Fruit fly (Drosophila melanogaster) whole organism, embryonic: ENCODE results near the gene CG5910.

ENCODE experiments used
- Ada2b ChIP-seq: fragments of 200-800 bp; sonication (Bioruptor generic); IDR thresholded peaks from 2 replicates; pipeline ENCODE4 v1.3.6; 2022; ENCODE audit warnings: missing biosample characterization, missing genetic modification characterization
- Awh ChIP-seq: fragments of 200-800 bp; sonication (Bioruptor generic); IDR thresholded peaks from 2 replicates; pipeline ENCODE4, ENCODE4 v1.3.6; 2022; ENCODE audit warnings: missing biosample characterization, missing genetic modification characterization
- CG11560 ChIP-seq: fragments of 200-800 bp; sonication (Bioruptor generic); IDR thresholded peaks from 3 replicates; pipeline ENCODE4 v1.3.6; 2022; ENCODE audit warnings: missing biosample characterization, missing genetic modification characterization
- CG12219 ChIP-seq: fragments of 200-800 bp; sonication (Bioruptor generic); optimal IDR thresholded peaks from 3 replicates; lab custom pipeline; 2018; ENCODE audit warnings: missing biosample characterization, mild to moderate bottlenecking, missing genetic modification characterization
- CG12299 ChIP-seq: fragments of 200-800 bp; sonication (Bioruptor generic); optimal IDR thresholded peaks from 2 replicates; lab custom pipeline; 2018; ENCODE audit warnings: missing biosample characterization, mild to moderate bottlenecking, missing genetic modification characterization
- CG13894 ChIP-seq: fragments of 200-800 bp; sonication (Bioruptor generic); optimal IDR thresholded peaks from 3 replicates; lab custom pipeline; 2018; ENCODE audit warnings: missing biosample characterization, mild to moderate bottlenecking, missing genetic modification characterization, moderate library complexity
- CG1529 ChIP-seq: fragments of 200-800 bp; sonication (Bioruptor generic); optimal IDR thresholded peaks from 3 replicates; lab custom pipeline; 2018; ENCODE audit warnings: missing biosample characterization, missing genetic modification characterization
- CG15514 ChIP-seq: fragments of 200-800 bp; sonication (Bioruptor generic); optimal IDR thresholded peaks from 3 replicates; lab custom pipeline; 2017; ENCODE audit warnings: missing biosample characterization, missing genetic modification characterization, mild to moderate bottlenecking, moderate library complexity, missing genetic modification reagents
- CG18764 ChIP-seq: fragments of 200-800 bp; sonication (Bioruptor generic); optimal IDR thresholded peaks from 3 replicates; lab custom pipeline; 2016; ENCODE audit warnings: missing biosample characterization, missing genetic modification characterization
- CG3065 ChIP-seq: fragments of 200-800 bp; sonication (Bioruptor generic); optimal IDR thresholded peaks from 2 replicates; lab custom pipeline; 2016; ENCODE audit warnings: missing biosample characterization, missing genetic modification characterization
- CG31224 ChIP-seq: fragments of 200-800 bp; sonication (Bioruptor generic); IDR thresholded peaks from 2 replicates; pipeline ENCODE4 v1.3.6; 2022; ENCODE audit warnings: missing biosample characterization, missing genetic modification characterization
- CG32772 ChIP-seq: fragments of 200-800 bp; sonication (Bioruptor generic); IDR thresholded peaks from 2 replicates; pipeline ENCODE4 v1.3.6; 2022; ENCODE audit warnings: missing biosample characterization, missing genetic modification characterization
- CG3726 ChIP-seq: fragments of 200-800 bp; sonication (Bioruptor generic); IDR thresholded peaks from 3 replicates; pipeline ENCODE4, ENCODE4 v1.3.6; 2022; ENCODE audit warnings: missing biosample characterization, missing genetic modification characterization
- CG3995 ChIP-seq: fragments of 200-800 bp; sonication (Bioruptor generic); optimal IDR thresholded peaks from 3 replicates; lab custom pipeline; 2016; ENCODE audit warnings: missing biosample characterization, missing genetic modification characterization
- CG7786 ChIP-seq: fragments of 200-800 bp; sonication (Bioruptor generic); optimal IDR thresholded peaks from 2 replicates; lab custom pipeline; 2016; ENCODE audit warnings: missing biosample characterization, missing genetic modification characterization
- CG7839 ChIP-seq: fragments of 200-800 bp; sonication (Bioruptor generic); optimal IDR thresholded peaks from 3 replicates; lab custom pipeline; 2018; ENCODE audit warnings: missing biosample characterization, mild to moderate bottlenecking, missing genetic modification characterization, moderate library complexity
- CG8478 ChIP-seq: fragments of >200 bp; optimal IDR thresholded peaks from 2 replicates; lab custom pipeline; 2018
- CG8765 ChIP-seq: fragments of 200-800 bp; sonication (Bioruptor generic); IDR thresholded peaks from 2 replicates; pipeline ENCODE4 v1.3.6; 2022; ENCODE audit warnings: missing biosample characterization, missing genetic modification characterization
- CG9609 ChIP-seq: fragments of 200-800 bp; sonication (Bioruptor generic); optimal IDR thresholded peaks from 3 replicates; lab custom pipeline; 2016; ENCODE audit warnings: missing biosample characterization, missing genetic modification characterization
- Camta ChIP-seq: fragments of 200-800 bp; sonication (Bioruptor generic); optimal IDR thresholded peaks from 2 replicates; lab custom pipeline; 2016; ENCODE audit warnings: missing biosample characterization, missing genetic modification characterization
- Dref ChIP-seq: fragments of 200-800 bp; sonication (Bioruptor generic); IDR thresholded peaks from 2 replicates; pipeline ENCODE4 v1.3.6; 2022; ENCODE audit warnings: missing biosample characterization, missing genetic modification characterization
- Fer3 ChIP-seq: fragments of 200-800 bp; sonication (Bioruptor generic); optimal IDR thresholded peaks from 2 replicates; lab custom pipeline; 2018; ENCODE audit warnings: missing biosample characterization, mild to moderate bottlenecking, missing genetic modification characterization, moderate library complexity
- H15 ChIP-seq: fragments of 200-800 bp; sonication (Bioruptor generic); IDR thresholded peaks from 3 replicates; pipeline ENCODE4 v1.3.6; 2022; ENCODE audit warnings: missing biosample characterization, missing genetic modification characterization
- Hr51 ChIP-seq, 2 experiments: fragments of 200-800 bp; sonication (Bioruptor generic); optimal IDR thresholded peaks; 2 replicates in 1 of 2; 3 replicates in 1 of 2; lab custom pipeline; 2016 to 2018; ENCODE audit warnings: missing biosample characterization in 2 of 2, missing genetic modification characterization in 2 of 2, mild to moderate bottlenecking in 1 of 2, moderate library complexity in 1 of 2
- Kr ChIP-seq: fragments of 200-800 bp; sonication (Bioruptor generic); optimal IDR thresholded peaks from 2 replicates; lab custom pipeline; 2017; ENCODE audit warnings: missing biosample characterization, mild to moderate bottlenecking, missing genetic modification characterization
- Lim3 ChIP-seq: fragments of 200-800 bp; sonication (Bioruptor generic); IDR thresholded peaks from 2 replicates; pipeline ENCODE4 v1.3.6; 2022; ENCODE audit warnings: missing biosample characterization, missing genetic modification characterization
- Lpt ChIP-seq: fragments of >200 bp; optimal IDR thresholded peaks from 2 replicates; lab custom pipeline; 2018; ENCODE audit warnings: missing biosample characterization, missing genetic modification characterization
- Meics ChIP-seq: fragments of 200-800 bp; sonication (Bioruptor generic); optimal IDR thresholded peaks from 2 replicates; lab custom pipeline; 2017; ENCODE audit warnings: missing biosample characterization, mild to moderate bottlenecking, missing genetic modification characterization
- Mrtf ChIP-seq: fragments of 200-800 bp; sonication (Bioruptor generic); IDR thresholded peaks from 3 replicates; pipeline ENCODE4 v1.3.6; 2022; ENCODE audit warnings: missing biosample characterization, missing genetic modification characterization
- bab2 ChIP-seq: fragments of 200-800 bp; sonication (Bioruptor generic); optimal IDR thresholded peaks from 2 replicates; lab custom pipeline; 2016; ENCODE audit warnings: missing biosample characterization, missing genetic modification characterization
- bbx ChIP-seq: fragments of 200-800 bp; sonication (Bioruptor generic); IDR thresholded peaks from 2 replicates; pipeline ENCODE4 v1.3.6; 2022; ENCODE audit warnings: missing biosample characterization, missing genetic modification characterization; ENCODE audit not compliant: partially characterized antibody
- bcd ChIP-seq: fragments of 200-800 bp; sonication (Bioruptor generic); optimal IDR thresholded peaks from 2 replicates; lab custom pipeline; 2017; ENCODE audit warnings: missing biosample characterization, mild to moderate bottlenecking, missing genetic modification characterization
- bigmax ChIP-seq: fragments of 200-800 bp; sonication (Bioruptor generic); optimal IDR thresholded peaks from 2 replicates; lab custom pipeline; 2018; ENCODE audit warnings: missing biosample characterization, mild to moderate bottlenecking, missing genetic modification characterization
- cg ChIP-seq: fragments of 200-800 bp; sonication (Bioruptor generic); optimal IDR thresholded peaks from 3 replicates; lab custom pipeline; 2019; ENCODE audit warnings: missing biosample characterization, mild to moderate bottlenecking, missing genetic modification characterization, moderate library complexity
- chif ChIP-seq, 2 experiments: fragments of 200-800 bp; sonication (Bioruptor generic); optimal IDR thresholded peaks; 3 replicates each; lab custom pipeline; 2016; ENCODE audit warnings: missing biosample characterization in 2 of 2, missing genetic modification characterization in 2 of 2
- danr ChIP-seq: fragments of 200-800 bp; sonication (Bioruptor generic); IDR thresholded peaks from 2 replicates; pipeline ENCODE4 v1.3.6; 2022; ENCODE audit warnings: missing biosample characterization, missing genetic modification characterization
- dmrt99B ChIP-seq: fragments of 200-800 bp; sonication (Bioruptor generic); optimal IDR thresholded peaks from 2 replicates; lab custom pipeline; 2018; ENCODE audit warnings: missing biosample characterization, mild to moderate bottlenecking, missing genetic modification characterization, moderate library complexity
- fu2 ChIP-seq: fragments of 200-800 bp; sonication (Bioruptor generic); optimal IDR thresholded peaks from 2 replicates; lab custom pipeline; 2016; ENCODE audit warnings: missing biosample characterization, missing genetic modification characterization
- gcm2 ChIP-seq: fragments of 200-800 bp; sonication (Bioruptor generic); optimal IDR thresholded peaks from 2 replicates; lab custom pipeline; 2016; ENCODE audit warnings: missing biosample characterization, missing genetic modification characterization
- gem ChIP-seq: fragments of 200-800 bp; sonication (Bioruptor generic); optimal IDR thresholded peaks from 2 replicates; lab custom pipeline; 2019; ENCODE audit warnings: missing biosample characterization, mild to moderate bottlenecking, missing genetic modification characterization, moderate library complexity
- lilli ChIP-seq: fragments of 200-800 bp; sonication (Bioruptor generic); optimal IDR thresholded peaks from 3 replicates; lab custom pipeline; 2016; ENCODE audit warnings: missing biosample characterization, missing genetic modification characterization
- maf-S ChIP-seq: fragments of 200-800 bp; sonication (Bioruptor generic); optimal IDR thresholded peaks from 2 replicates; lab custom pipeline; 2016; ENCODE audit warnings: missing biosample characterization, missing genetic modification characterization
- prd ChIP-seq, 3 experiments: fragments of >200 bp in 2 of 3; fragments of 200-800 bp in 1 of 3; sonication (Bioruptor generic) in 1 of 3; optimal IDR thresholded peaks in 2 of 3; IDR thresholded peaks in 1 of 3; 2 replicates in 2 of 3; 3 replicates in 1 of 3; pipeline versions ENCODE4 v1.3.6 to Lab custom; 2017 to 2022; ENCODE audit warnings: missing biosample characterization in 1 of 3, missing genetic modification characterization in 1 of 3
- ro ChIP-seq: fragments of 200-800 bp; sonication (Bioruptor generic); IDR thresholded peaks from 2 replicates; pipeline ENCODE4 v1.3.6; 2022; ENCODE audit warnings: missing biosample characterization, missing genetic modification characterization
- row ChIP-seq: fragments of 200-800 bp; sonication (Bioruptor generic); IDR thresholded peaks from 3 replicates; pipeline ENCODE4 v1.3.6; 2022; ENCODE audit warnings: missing biosample characterization, missing genetic modification characterization
- sd ChIP-seq: fragments of 200-800 bp; sonication (Bioruptor generic); optimal IDR thresholded peaks from 3 replicates; lab custom pipeline; 2018; ENCODE audit warnings: missing biosample characterization, mild to moderate bottlenecking, missing genetic modification characterization, moderate library complexity
- stc ChIP-seq: fragments of 200-800 bp; sonication (Bioruptor generic); IDR thresholded peaks from 2 replicates; pipeline ENCODE4 v1.3.6; 2022; ENCODE audit warnings: missing biosample characterization, missing genetic modification characterization
- tin ChIP-seq: fragments of 200-800 bp; sonication (Bioruptor generic); optimal IDR thresholded peaks from 3 replicates; lab custom pipeline; 2016; ENCODE audit warnings: missing biosample characterization, missing genetic modification characterization
- usp ChIP-seq: fragments of >200 bp; optimal IDR thresholded peaks from 2 replicates; lab custom pipeline; 2017; ENCODE audit warnings: missing biosample characterization, missing genetic modification characterization

The CG5910 gene

dm6 chr3L:20444815-20445519 is 2.7 kb downstream of the CG5910 start (continued):
- TF ChIP-seq CG12299 (tag; lab: Kevin White, UChicago) (peak; percentile 40), Hr51 (GFP tag; optimal IDR thresholded peaks at IDR 0.05; lab: Kevin White, UChicago) (peak in 1 of 2 experiments; percentile 90), tin (GFP tag; lab: Kevin White, UChicago) (peak; percentile 76), cg (GFP tag; lab: Kevin White, UChicago) (no peak), CG8765 (GFP tag; lab: Robert Waterston, UW) (peak; percentile 77; the same call in 1 of the 2 replicates), Fer3 (tag; lab: Kevin White, UChicago) (peak; percentile 86), Camta (peak; percentile 40), ro (GFP tag; lab: Robert Waterston, UW) (0 out of 2 replicates have a peak, but pooled peaks have one; percentile 46), bigmax (GFP tag; lab: Kevin White, UChicago) (no peak), CG12219 (GFP tag; lab: Kevin White, UChicago) (peak; percentile 83), Meics (GFP tag; lab: Kevin White, UChicago) (peak; percentile 86), danr (GFP tag; lab: Robert Waterston, UW) (peak; percentile 66; the same call in 1 of the 2 replicates), CG1529 (peak; percentile 68), stc (GFP tag; lab: Robert Waterston, UW) (peak; percentile 91), Dref (GFP tag; lab: Robert Waterston, UW) (0 out of 2 replicates have a peak, but pooled peaks have one; percentile 36), chif (GFP tag; optimal IDR thresholded peaks at IDR 0.05; lab: Kevin White, UChicago) (peak; percentile 36 to 43), CG32772 (peak; percentile 87), prd (optimal IDR thresholded peaks at IDR 0.05; lab: Kevin White, UChicago) (no peak), prd (GFP tag; IDR thresholded peaks at IDR 0.05; lab: Robert Waterston, UW) (peak; percentile 94), CG3065 (peak; percentile 43), bcd (peak; percentile 85), CG15514 (GFP tag; lab: Kevin White, UChicago) (peak; percentile 78), CG18764 (GFP tag; lab: Kevin White, UChicago) (peak; percentile 69), CG8478 (no peak), CG9609 (peak; percentile 37), CG7786 (no peak), gem (tag; lab: Kevin White, UChicago) (peak; percentile 92), CG11560 (tag; lab: Robert Waterston, UW) (0 out of 3 replicates have a peak, but pooled peaks have one; percentile 48), Ada2b (GFP tag; lab: Robert Waterston, UW) (peak; percentile 94), Kr (GFP tag; lab: Kevin White, UChicago) (no peak), CG31224 (GFP tag; lab: Robert Waterston, UW) (peak; percentile 75), CG3726 (peak; percentile 74; the same call in 1 of the 3 replicates), maf-S (GFP tag; lab: Kevin White, UChicago) (peak; percentile 9), CG3995 (no peak), dmrt99B (tag; lab: Kevin White, UChicago) (peak; percentile 91), Lpt (GFP tag; lab: Kevin White, UChicago) (no peak), usp (GFP tag; lab: Kevin White, UChicago) (no peak), Lim3 (GFP tag; lab: Robert Waterston, UW) (peak; percentile 65; the same call in 1 of the 2 replicates), sd (tag; lab: Kevin White, UChicago) (peak; percentile 92), Awh (GFP tag; lab: Robert Waterston, UW) (peak; percentile 92), CG7839 (peak; percentile 90), bbx (0 out of 2 replicates have a peak, but pooled peaks have one; percentile 32), fu2 (GFP tag; lab: Kevin White, UChicago) (no peak), gcm2 (GFP tag; lab: Kevin White, UChicago) (peak; percentile 33), CG13894 (tag; lab: Kevin White, UChicago) (peak; percentile 30), row (GFP tag; lab: Robert Waterston, UW) (peak; percentile 92), lilli (GFP tag; lab: Kevin White, UChicago) (peak; percentile 74), H15 (GFP tag; lab: Robert Waterston, UW) (peak; percentile 93), bab2 (no peak), Mrtf (GFP tag; lab: Robert Waterston, UW) (peak; percentile 84)
